Fruit fly (Drosophila melanogaster) whole organism, prepupa: ENCODE data around the gene Pdk1.

Experiments used
- Blimp-1 ChIP-seq: fragments of 200-800 bp; sonication (Bioruptor generic); optimal IDR thresholded peaks from 3 replicates; lab custom pipeline; 2017; ENCODE audit warnings: missing biosample characterization, missing genetic modification characterization, mild to moderate bottlenecking, moderate library complexity, missing genetic modification reagents
- CG15336 ChIP-seq: fragments of 200-800 bp; sonication (Bioruptor generic); IDR thresholded peaks from 2 replicates; pipeline ENCODE4 v1.3.6; 2022; ENCODE audit warnings: missing biosample characterization, missing genetic modification characterization
- CG16779 ChIP-seq: fragments of 200-800 bp; sonication (Bioruptor generic); optimal IDR thresholded peaks from 3 replicates; lab custom pipeline; 2017; ENCODE audit warnings: missing biosample characterization, mild to moderate bottlenecking, missing genetic modification characterization
- CG3032 ChIP-seq: fragments of 200-800 bp; optimal IDR thresholded peaks from 2 replicates; lab custom pipeline; 2019; ENCODE audit warnings: missing biosample characterization, mild to moderate bottlenecking, missing genetic modification characterization, moderate library complexity
- CG31627 ChIP-seq: fragments of 200-800 bp; sonication (Bioruptor generic); optimal IDR thresholded peaks from 3 replicates; lab custom pipeline; 2016; ENCODE audit warnings: missing biosample characterization, missing genetic modification characterization
- CG32006 ChIP-seq: fragments of 200-800 bp; sonication (Bioruptor generic); optimal IDR thresholded peaks from 3 replicates; lab custom pipeline; 2017; ENCODE audit warnings: missing biosample characterization, mild to moderate bottlenecking, missing genetic modification characterization
- CG3919 ChIP-seq: fragments of 200-800 bp; sonication (Bioruptor generic); optimal IDR thresholded peaks from 3 replicates; lab custom pipeline; 2016; ENCODE audit warnings: missing biosample characterization, missing genetic modification characterization
- CG4318 ChIP-seq: fragments of 200-800 bp; sonication (Bioruptor generic); optimal IDR thresholded peaks from 3 replicates; lab custom pipeline; 2017; ENCODE audit warnings: missing biosample characterization, mild to moderate bottlenecking, missing genetic modification characterization
- CG6792 ChIP-seq: fragments of 200-800 bp; sonication (Bioruptor generic); optimal IDR thresholded peaks from 3 replicates; lab custom pipeline; 2016; ENCODE audit warnings: missing biosample characterization, missing genetic modification characterization
- CG6808 ChIP-seq: fragments of 200-800 bp; sonication (Bioruptor generic); optimal IDR thresholded peaks from 3 replicates; lab custom pipeline; 2017; ENCODE audit warnings: missing biosample characterization, missing genetic modification characterization, mild to moderate bottlenecking, moderate library complexity, missing genetic modification reagents
- CG6854 ChIP-seq: fragments of 200-800 bp; sonication (Bioruptor generic); optimal IDR thresholded peaks from 2 replicates; lab custom pipeline; 2017; ENCODE audit warnings: missing biosample characterization, mild to moderate bottlenecking, missing genetic modification characterization
- CG7368 ChIP-seq: fragments of 200-800 bp; sonication (Bioruptor generic); optimal IDR thresholded peaks from 3 replicates; lab custom pipeline; 2016; ENCODE audit warnings: missing biosample characterization, missing genetic modification characterization
- CG8319 ChIP-seq: fragments of 200-800 bp; sonication (Bioruptor generic); optimal IDR thresholded peaks from 3 replicates; lab custom pipeline; 2016; ENCODE audit warnings: missing biosample characterization, missing genetic modification characterization
- CG8632 ChIP-seq: fragments of 200-800 bp; sonication (Bioruptor generic); optimal IDR thresholded peaks from 3 replicates; lab custom pipeline; 2016; ENCODE audit warnings: missing biosample characterization, missing genetic modification characterization
- CG9139 ChIP-seq: fragments of 200-800 bp; sonication (Bioruptor generic); optimal IDR thresholded peaks from 3 replicates; lab custom pipeline; 2017; ENCODE audit warnings: missing biosample characterization, mild to moderate bottlenecking, missing genetic modification characterization
- Eip78C ChIP-seq: fragments of 200-800 bp; sonication (Bioruptor generic); peaks from one replicate; lab custom pipeline; 2016; ENCODE audit warnings: missing biosample characterization, missing genetic modification characterization
- Eip93F ChIP-seq: fragments of 200-800 bp; sonication (Bioruptor generic); optimal IDR thresholded peaks from 2 replicates; lab custom pipeline; 2016; ENCODE audit warnings: missing biosample characterization, mild to moderate bottlenecking, missing genetic modification characterization
- Ets21C ChIP-seq: fragments of 200-800 bp; sonication (Bioruptor generic); optimal IDR thresholded peaks from 3 replicates; lab custom pipeline; 2016; ENCODE audit warnings: missing biosample characterization, missing genetic modification characterization
- Hr39 ChIP-seq: fragments of 200-800 bp; sonication (Bioruptor generic); optimal IDR thresholded peaks from 2 replicates; lab custom pipeline; 2016; ENCODE audit warnings: missing biosample characterization, missing genetic modification characterization
- Hr4 ChIP-seq: fragments of 200-800 bp; sonication (Bioruptor generic); optimal IDR thresholded peaks from 3 replicates; lab custom pipeline; 2016; ENCODE audit warnings: missing biosample characterization, missing genetic modification characterization
- Met ChIP-seq: fragments of 200-800 bp; sonication (Bioruptor generic); optimal IDR thresholded peaks from 3 replicates; lab custom pipeline; 2016; ENCODE audit warnings: missing biosample characterization, missing genetic modification characterization
- OdsH ChIP-seq: fragments of 200-800 bp; sonication (Bioruptor generic); optimal IDR thresholded peaks from 3 replicates; lab custom pipeline; 2016; ENCODE audit warnings: missing biosample characterization, missing genetic modification characterization
- Smox ChIP-seq: fragments of 200-800 bp; sonication (Bioruptor generic); optimal IDR thresholded peaks from 3 replicates; lab custom pipeline; 2016; ENCODE audit warnings: missing biosample characterization, missing genetic modification characterization
- Sox102F ChIP-seq: fragments of 200-800 bp; sonication (Bioruptor generic); optimal IDR thresholded peaks from 2 replicates; lab custom pipeline; 2016; ENCODE audit warnings: missing biosample characterization, mild to moderate bottlenecking, missing genetic modification characterization
- Sox14 ChIP-seq: fragments of 200-800 bp; sonication (Bioruptor generic); optimal IDR thresholded peaks from 3 replicates; lab custom pipeline; 2016; ENCODE audit warnings: missing biosample characterization, missing genetic modification characterization
- Sox15 ChIP-seq: fragments of 200-800 bp; sonication (Bioruptor generic); optimal IDR thresholded peaks from 3 replicates; lab custom pipeline; 2016; ENCODE audit warnings: missing biosample characterization, missing genetic modification characterization
- achi ChIP-seq: fragments of 200-800 bp; sonication (Bioruptor generic); optimal IDR thresholded peaks from 3 replicates; lab custom pipeline; 2016; ENCODE audit warnings: missing biosample characterization, missing genetic modification characterization
- acj6 ChIP-seq: fragments of 200-800 bp; sonication (Bioruptor generic); optimal IDR thresholded peaks from 3 replicates; lab custom pipeline; 2016; ENCODE audit warnings: missing biosample characterization, missing genetic modification characterization
- dac ChIP-seq: fragments of 200-800 bp; sonication (Bioruptor generic); optimal IDR thresholded peaks from 2 replicates; lab custom pipeline; 2017; ENCODE audit warnings: missing biosample characterization, mild to moderate bottlenecking, missing genetic modification characterization
- dsx ChIP-seq: fragments of 200-800 bp; optimal IDR thresholded peaks from 3 replicates; lab custom pipeline; 2019; ENCODE audit warnings: missing biosample characterization, mild to moderate bottlenecking, missing genetic modification characterization, moderate library complexity; ENCODE audit not compliant: poor library complexity, severe bottlenecking
- fd85E ChIP-seq: fragments of 200-800 bp; sonication (Bioruptor generic); optimal IDR thresholded peaks from 3 replicates; lab custom pipeline; 2016; ENCODE audit warnings: missing biosample characterization, missing genetic modification characterization
- fkh ChIP-seq: fragments of 200-800 bp; sonication (Bioruptor generic); optimal IDR thresholded peaks from 3 replicates; lab custom pipeline; 2017; ENCODE audit warnings: missing biosample characterization, mild to moderate bottlenecking, missing genetic modification characterization, moderate library complexity
- lz ChIP-seq: fragments of 200-800 bp; sonication (Bioruptor generic); optimal IDR thresholded peaks from 3 replicates; lab custom pipeline; 2016; ENCODE audit warnings: missing biosample characterization, missing genetic modification characterization
- salr ChIP-seq, 2 experiments: fragments of 200-800 bp; sonication (Bioruptor generic); optimal IDR thresholded peaks; 3 replicates each; lab custom pipeline; 2016 to 2018; ENCODE audit warnings: missing biosample characterization in 2 of 2, missing genetic modification characterization in 2 of 2, mild to moderate bottlenecking in 1 of 2
- spab ChIP-seq: fragments of 200-800 bp; sonication (Bioruptor generic); optimal IDR thresholded peaks from 2 replicates; lab custom pipeline; 2017; ENCODE audit warnings: missing biosample characterization, mild to moderate bottlenecking, missing genetic modification characterization, missing genetic modification reagents
- ss ChIP-seq, 2 experiments: fragments of 200-800 bp; sonication (Bioruptor generic); optimal IDR thresholded peaks; 2 replicates in 1 of 2; 3 replicates in 1 of 2; lab custom pipeline; 2017 to 2018; ENCODE audit warnings: mild to moderate bottlenecking in 2 of 2, missing biosample characterization in 2 of 2, missing genetic modification characterization in 2 of 2, moderate library complexity in 1 of 2
- svp ChIP-seq: fragments of 200-800 bp; sonication (Bioruptor generic); peaks from one replicate; lab custom pipeline; 2016; ENCODE audit warnings: missing biosample characterization, missing genetic modification characterization
- vri ChIP-seq: fragments of 200-800 bp; sonication (Bioruptor generic); optimal IDR thresholded peaks from 3 replicates; lab custom pipeline; 2016; ENCODE audit warnings: missing biosample characterization, mild to moderate bottlenecking, missing genetic modification characterization

Gene Pdk1

dm6 chr3L:94062-94461, 35.2 kb upstream of the Pdk1 start (continued):
- TF ChIP-seq CG4318 (GFP tag; lab: Kevin White, UChicago) (peak; percentile 35), Ets21C (GFP tag; lab: Kevin White, UChicago) (no peak), acj6 (GFP tag; lab: Kevin White, UChicago) (peak; percentile 34), Eip78C (GFP tag; lab: Kevin White, UChicago) (peak; percentile 90), CG6808 (GFP tag; lab: Kevin White, UChicago) (no peak), dac (GFP tag; lab: Kevin White, UChicago) (no peak), CG7368 (GFP tag; lab: Kevin White, UChicago) (peak; percentile 69), Blimp-1 (no peak)

DNA sequence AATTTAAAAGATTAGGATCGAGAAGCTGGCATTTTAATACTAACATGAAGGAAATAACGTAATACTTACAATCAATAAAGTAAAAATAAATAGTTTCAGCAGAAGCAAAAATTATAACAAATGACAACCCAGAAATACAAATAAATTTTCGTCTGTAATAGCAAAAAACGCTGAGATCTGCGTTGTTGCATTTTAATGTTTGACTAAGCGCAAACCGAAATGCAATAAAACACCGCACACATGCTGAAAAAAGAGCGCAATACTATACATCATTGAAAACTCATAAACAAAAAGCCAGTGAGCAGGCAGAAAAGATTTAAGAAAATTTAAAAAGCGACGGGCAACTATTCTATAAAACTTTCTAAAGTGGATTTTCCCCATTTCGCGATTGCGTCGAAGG, 34.4 kb upstream of the Pdk1 start:
- TF ChIP-seq CG15336 (GFP tag; lab: Robert Waterston, UW) (no peak), acj6 (GFP tag; lab: Kevin White, UChicago) (no peak), CG6854 (GFP tag; lab: Kevin White, UChicago) (no peak), Eip93F (GFP tag; lab: Kevin White, UChicago) (no peak), CG7368 (GFP tag; lab: Kevin White, UChicago) (no peak)
- TF ChIP-seq, all 60 proteins: peak for 0

DNA sequence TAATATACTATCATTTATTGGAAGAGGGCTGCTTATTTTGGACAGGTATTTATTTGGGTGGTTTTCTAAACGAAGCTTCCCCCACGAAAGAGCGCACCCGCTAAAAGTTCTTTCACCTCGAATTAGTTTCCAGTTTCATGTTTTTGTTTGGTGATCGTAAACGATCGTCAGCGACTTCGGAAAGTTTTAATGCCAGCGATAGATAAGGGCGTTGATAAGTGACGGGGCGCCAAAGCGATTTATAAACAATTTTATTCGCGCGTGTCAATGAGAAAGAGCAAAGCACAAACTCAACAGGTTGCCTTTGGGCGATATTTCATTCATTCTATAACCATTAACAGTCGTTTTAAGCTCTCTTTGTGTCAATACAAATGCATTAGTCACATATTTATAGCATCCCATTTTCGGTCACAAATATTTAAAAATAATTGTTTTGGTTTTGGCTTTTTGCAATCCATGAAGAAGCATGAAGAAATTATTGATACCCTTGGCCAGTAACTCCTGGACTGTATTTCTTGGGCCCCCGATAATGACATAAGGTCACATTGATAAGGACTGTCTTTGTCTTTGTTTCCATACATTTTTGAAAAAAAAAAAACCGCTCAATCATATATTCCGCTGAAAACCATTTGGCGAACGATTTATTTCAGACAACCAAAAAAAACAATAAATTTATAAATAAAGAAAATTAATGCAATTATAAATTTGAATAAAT, 33.7 kb upstream of the Pdk1 start:
- no peak for TF ChIP-seq Blimp-1
- no peak for TF ChIP-seq CG16779
- peak; percentile 93 for TF ChIP-seq svp (GFP tag; lab: Kevin White, UChicago)
- peak; percentile 18 for TF ChIP-seq fkh
- TF ChIP-seq CG8319, result no peak
- TF ChIP-seq CG6792 (GFP tag; lab: Kevin White, UChicago), result no peak
- no peak for TF ChIP-seq CG31627 (GFP tag; lab: Kevin White, UChicago)
- no peak for TF ChIP-seq Hr39 (GFP tag; lab: Kevin White, UChicago)
- TF ChIP-seq CG3919 (GFP tag; lab: Kevin White, UChicago), result no peak
- peak; percentile 24 for TF ChIP-seq Eip78C (GFP tag; lab: Kevin White, UChicago)
- no peak for TF ChIP-seq dac (GFP tag; lab: Kevin White, UChicago)
- no peak for TF ChIP-seq fd85E (GFP tag; lab: Kevin White, UChicago)
- TF ChIP-seq CG6854 (GFP tag; lab: Kevin White, UChicago), result no peak
- TF ChIP-seq CG6808 (GFP tag; lab: Kevin White, UChicago), result no peak
- TF ChIP-seq vri (GFP tag; lab: Kevin White, UChicago), result peak; percentile 30
- peak; percentile 13 for TF ChIP-seq Sox14
- no peak for TF ChIP-seq lz
- no peak for TF ChIP-seq Smox

dm6 chr3L:97823-98222, 31.4 kb upstream of the Pdk1 start:
- TF ChIP-seq CG8632 (GFP tag; lab: Kevin White, UChicago), result no peak
- no peak for TF ChIP-seq salr (GFP tag; optimal IDR thresholded peaks at IDR 0.05; lab: Kevin White, UChicago)
- no peak for TF ChIP-seq CG16779
- TF ChIP-seq CG7368 (GFP tag; lab: Kevin White, UChicago), result no peak
- TF ChIP-seq achi (GFP tag; lab: Kevin White, UChicago), result no peak
- TF ChIP-seq CG6808 (GFP tag; lab: Kevin White, UChicago), result no peak
- TF ChIP-seq spab (GFP tag; lab: Kevin White, UChicago), result no peak
- TF ChIP-seq CG4318 (GFP tag; lab: Kevin White, UChicago), result no peak
- TF ChIP-seq Sox14, result no peak
- no peak for TF ChIP-seq lz
- TF ChIP-seq, all 60 proteins: peak for 0

DNA sequence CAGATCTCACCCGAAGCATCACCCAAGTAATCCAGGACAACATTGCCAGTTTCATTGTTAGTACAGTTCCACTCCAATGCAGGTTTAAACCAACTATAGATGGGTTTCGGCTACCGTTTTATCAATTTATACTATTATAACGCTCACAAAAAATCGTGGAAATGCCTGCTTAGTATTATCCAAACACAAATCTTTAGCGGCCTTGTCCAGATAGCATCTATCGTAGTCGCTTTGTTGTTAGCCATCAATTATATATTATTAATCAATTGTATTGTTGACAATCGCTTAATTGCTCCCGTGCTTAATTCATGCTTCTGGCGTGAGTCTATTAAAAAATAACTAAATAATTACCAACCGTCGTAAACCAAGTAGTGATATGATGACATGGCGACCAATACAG, 31.0 kb upstream of the Pdk1 start, which contains the start of gene CG12483:
Gene CG12483 (minus strand): TSS at position 101 of the 400 bp plus-strand sequence.
- TF ChIP-seq Sox102F (GFP tag; lab: Kevin White, UChicago) (no peak), dsx (GFP tag; lab: Kevin White, UChicago) (no peak), CG32006 (GFP tag; lab: Kevin White, UChicago) (no peak), Met (GFP tag; lab: Kevin White, UChicago) (no peak), CG3032 (tag; lab: Kevin White, UChicago) (no peak), Blimp-1 (no peak), Eip93F (GFP tag; lab: Kevin White, UChicago) (no peak), fkh (no peak), Sox15 (GFP tag; lab: Kevin White, UChicago) (no peak), Smox (no peak), Hr4 (GFP tag; lab: Kevin White, UChicago) (no peak), CG7368 (GFP tag; lab: Kevin White, UChicago) (no peak), acj6 (GFP tag; lab: Kevin White, UChicago) (no peak), ss (GFP tag; optimal IDR thresholded peaks at IDR 0.05; lab: Kevin White, UChicago) (no peak), Hr39 (GFP tag; lab: Kevin White, UChicago) (no peak), CG6792 (GFP tag; lab: Kevin White, UChicago) (no peak), OdsH (no peak), CG31627 (GFP tag; lab: Kevin White, UChicago) (no peak), CG9139 (GFP tag; lab: Kevin White, UChicago) (no peak)
